Worm (Caenorhabditis elegans): ENCODE data around the gene tra-4.

DNA sequence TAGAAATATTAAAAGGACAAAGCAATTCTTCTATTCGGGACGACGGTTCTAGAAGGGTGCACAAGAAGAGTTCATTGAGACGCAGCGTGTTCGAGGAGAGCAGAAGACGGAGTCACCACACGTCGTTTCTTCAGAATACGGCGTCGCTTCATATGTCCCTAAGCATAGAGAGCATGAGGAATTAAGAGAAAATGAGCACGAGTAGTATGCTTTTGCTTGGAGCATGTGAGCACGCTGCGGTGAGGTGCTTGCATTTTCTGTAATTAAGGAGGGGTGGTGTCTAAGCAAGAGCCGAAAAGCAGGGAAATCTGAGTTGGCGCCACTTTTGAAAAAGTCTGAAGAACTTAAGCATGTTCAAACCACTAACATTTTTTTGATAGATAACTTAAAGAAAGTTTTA is 50.0 kb downstream of the tra-4 start, which contains the start of gene C14A11.5:
- no peak for TF ChIP-seq mdl-1 (tag; optimal IDR thresholded peaks at IDR 0.05)
- no peak for TF ChIP-seq sea-2 (GFP tag; optimal IDR thresholded peaks at IDR 0.05)
- peak; percentile 57 for TF ChIP-seq lin-39 (tag; optimal IDR thresholded peaks at IDR 0.05)
- no peak for TF ChIP-seq egl-27 (tag; optimal IDR thresholded peaks at IDR 0.05)
- no peak for TF ChIP-seq snpc-4 (tag; optimal IDR thresholded peaks at IDR 0.05)
- peak; percentile 72 for TF ChIP-seq fkh-10 (GFP tag; optimal IDR thresholded peaks at IDR 0.05)
- no peak for TF ChIP-seq jun-1 (tag; optimal IDR thresholded peaks at IDR 0.05)
- TF ChIP-seq nhr-67 (tag; optimal IDR thresholded peaks at IDR 0.05) = no peak
- no peak for TF ChIP-seq nhr-12 (tag; optimal IDR thresholded peaks at IDR 0.05)
- no peak for TF ChIP-seq zag-1 (tag; optimal IDR thresholded peaks at IDR 0.05)
- TF ChIP-seq ceh-28 (tag; optimal IDR thresholded peaks at IDR 0.05) = no peak
- no peak for TF ChIP-seq eor-1 (tag; optimal IDR thresholded peaks at IDR 0.05)
- no peak for TF ChIP-seq elt-3 (tag; optimal IDR thresholded peaks at IDR 0.05)
- TF ChIP-seq ztf-11 (tag; optimal IDR thresholded peaks at IDR 0.05) = no peak
